Worm (Caenorhabditis elegans) whole organism, L4 larva: ENCODE measurements around the gene str-6.
"Not testable (repeated sequence)": the region's sequence is repeated elsewhere in the genome, so short reads cannot be mapped to it uniquely, and the experiment has no call there.

Experiments used
- F26F4.8 ChIP-seq: fragments of 200-800 bp; sonication (Bioruptor generic); conservative IDR thresholded peaks from 2 replicates; pipeline ENCODE4 v1.3.6; 2022; ENCODE audit warnings: missing genetic modification characterization, missing compliant biosample characterization
- F49E8.2 ChIP-seq: sonication (generic microtip); optimal IDR thresholded peaks from 2 replicates; lab custom pipeline; 2016; ENCODE audit warnings: missing compliant biosample characterization, mild to moderate bottlenecking, missing genetic modification characterization, borderline replicate concordance
- R02D3.7 ChIP-seq: fragments of 150-350 bp; sonication (generic microtip); optimal IDR thresholded peaks from 3 replicates; lab custom pipeline; 2014; ENCODE audit warnings: missing biosample characterization, missing genetic modification characterization
- Y75B8A.6 ChIP-seq: fragments of 200-800 bp; sonication (Bioruptor generic); IDR thresholded peaks from 2 replicates; pipeline ENCODE4 v1.3.6; 2022; ENCODE audit warnings: missing genetic modification reagents, missing genetic modification characterization, missing compliant biosample characterization
- ZK337.2 ChIP-seq: fragments of 200-800 bp; sonication (Bioruptor generic); IDR thresholded peaks from 2 replicates; pipeline ENCODE4 v1.3.6; 2022; ENCODE audit warnings: missing genetic modification reagents, missing genetic modification characterization, missing compliant biosample characterization
- aha-1 ChIP-seq: fragments of 150-350 bp; peaks from one replicate; lab custom pipeline; 2014; ENCODE audit warnings: missing biosample characterization, missing genetic modification characterization
- aly-2 ChIP-seq: sonication (generic microtip); optimal IDR thresholded peaks from 2 replicates; lab custom pipeline; 2018; ENCODE audit warnings: missing biosample characterization, missing genetic modification characterization
- ama-1 ChIP-seq: fragments of 150-350 bp; optimal IDR thresholded peaks from 2 replicates; lab custom pipeline; 2014; ENCODE audit warnings: inconsistent platforms, mixed read lengths
- ceh-82 ChIP-seq: sonication (generic microtip); optimal IDR thresholded peaks from 2 replicates; lab custom pipeline; 2017; ENCODE audit warnings: missing biosample characterization, missing genetic modification characterization
- ctbp-1 ChIP-seq: fragments of 200-800 bp; sonication (Bioruptor generic); IDR thresholded peaks from 2 replicates; pipeline ENCODE4 v1.3.6; 2022; ENCODE audit warnings: missing genetic modification reagents, missing genetic modification characterization, missing compliant biosample characterization
- dmd-9 ChIP-seq: fragments of 200-800 bp; sonication (Bioruptor generic); IDR thresholded peaks from 2 replicates; pipeline ENCODE4 v1.3.6; 2022; ENCODE audit warnings: missing genetic modification reagents, missing genetic modification characterization, missing compliant biosample characterization
- duxl-1 ChIP-seq: sonication (generic microtip); optimal IDR thresholded peaks from 2 replicates; lab custom pipeline; 2016; ENCODE audit warnings: mild to moderate bottlenecking, missing genetic modification characterization, moderate library complexity, missing compliant biosample characterization; ENCODE audit not compliant: poor library complexity
- fos-1 ChIP-seq: fragments of 150-350 bp; optimal IDR thresholded peaks from 2 replicates; lab custom pipeline; 2014; ENCODE audit warnings: missing biosample characterization, missing genetic modification characterization
- hmg-1.1 ChIP-seq: fragments of 200-800 bp; sonication (Bioruptor generic); IDR thresholded peaks from 2 replicates; pipeline ENCODE4 v1.3.6; 2022; ENCODE audit warnings: missing genetic modification reagents, missing genetic modification characterization, missing compliant biosample characterization
- lin-29 ChIP-seq: fragments of 200-800 bp; sonication (Bioruptor generic); IDR thresholded peaks from 2 replicates; pipeline ENCODE4 v1.3.6; 2022; ENCODE audit warnings: missing genetic modification reagents, missing genetic modification characterization, missing compliant biosample characterization
- lir-3 ChIP-seq: sonication (generic microtip); optimal IDR thresholded peaks from 2 replicates; lab custom pipeline; 2016; ENCODE audit warnings: mild to moderate bottlenecking, missing genetic modification characterization, missing compliant biosample characterization
- mdl-1 ChIP-seq, 2 experiments: fragments of 150-350 bp in 1 of 2; sonication (generic microtip) in 1 of 2; optimal IDR thresholded peaks; 2 replicates each; lab custom pipeline; 2014 to 2017; ENCODE audit warnings: missing biosample characterization in 2 of 2, missing genetic modification characterization in 2 of 2
- nhr-102 ChIP-seq: sonication (generic microtip); optimal IDR thresholded peaks from 2 replicates; lab custom pipeline; 2016; ENCODE audit warnings: mild to moderate bottlenecking, missing genetic modification characterization, moderate library complexity, missing compliant biosample characterization
- nhr-237 ChIP-seq: sonication (generic microtip); optimal IDR thresholded peaks from 2 replicates; lab custom pipeline; 2017; ENCODE audit warnings: missing biosample characterization, missing genetic modification characterization
- nhr-25 ChIP-seq: sonication (generic microtip); optimal IDR thresholded peaks from 2 replicates; lab custom pipeline; 2017; ENCODE audit warnings: missing genetic modification characterization, mild to moderate bottlenecking, missing compliant biosample characterization, antibody characterized with exemption, moderate library complexity, borderline replicate concordance; ENCODE audit not compliant: insufficient read depth
- pha-4 ChIP-seq, 2 experiments: fragments of 150-350 bp in 1 of 2; fragments of 200-800 bp in 1 of 2; sonication (Bioruptor generic) in 1 of 2; IDR thresholded peaks in 1 of 2; optimal IDR thresholded peaks in 1 of 2; 2 replicates each; pipeline versions ENCODE4 v1.3.6 to Lab custom; 2014 to 2022; ENCODE audit warnings: missing genetic modification characterization in 2 of 2, missing genetic modification reagents in 2 of 2, missing biosample characterization in 1 of 2, missing compliant biosample characterization in 1 of 2
- pqm-1 ChIP-seq: sonication (generic microtip); optimal IDR thresholded peaks from 2 replicates; lab custom pipeline; 2017; ENCODE audit warnings: missing biosample characterization, missing genetic modification characterization
- saeg-2 ChIP-seq: fragments of 200-800 bp; sonication (Bioruptor generic); IDR thresholded peaks from 2 replicates; pipeline ENCODE4 v1.3.6; 2022; ENCODE audit warnings: missing genetic modification reagents, missing genetic modification characterization, missing compliant biosample characterization
- sdz-12 ChIP-seq: fragments of 200-800 bp; sonication (Bioruptor generic); optimal IDR thresholded peaks from 2 replicates; lab custom pipeline; 2018; ENCODE audit warnings: mild to moderate bottlenecking, missing genetic modification characterization, missing compliant biosample characterization
- set-16 ChIP-seq: fragments of 200-800 bp; sonication (Bioruptor generic); IDR thresholded peaks from 2 replicates; pipeline ENCODE4 v1.3.6; 2022; ENCODE audit warnings: missing genetic modification reagents, missing genetic modification characterization, missing compliant biosample characterization
- spr-1 ChIP-seq: sonication (generic microtip); optimal IDR thresholded peaks from 2 replicates; lab custom pipeline; 2016; ENCODE audit warnings: mild to moderate bottlenecking, missing genetic modification characterization, missing compliant biosample characterization
- tag-97 ChIP-seq: fragments of 200-800 bp; sonication (Bioruptor generic); IDR thresholded peaks from 2 replicates; pipeline ENCODE4 v1.3.6; 2022; ENCODE audit warnings: missing genetic modification characterization, missing compliant biosample characterization
- tra-1 ChIP-seq: fragments of 200-800 bp; sonication (Bioruptor generic); IDR thresholded peaks from 2 replicates; pipeline ENCODE4 v1.3.6; 2022; ENCODE audit warnings: missing genetic modification reagents, missing genetic modification characterization, missing compliant biosample characterization
- vab-7 ChIP-seq: fragments of 200-800 bp; sonication (Bioruptor generic); IDR thresholded peaks from 2 replicates; pipeline ENCODE4 v1.3.6; 2022; ENCODE audit warnings: missing genetic modification reagents, missing genetic modification characterization, missing compliant biosample characterization
- zip-2 ChIP-seq: fragments of 150-350 bp; optimal IDR thresholded peaks from 2 replicates; lab custom pipeline; 2014; ENCODE audit warnings: missing biosample characterization, missing genetic modification characterization

str-6 gene

ce11 chrV:15758449-15758848 lies 8.4 kb upstream of the str-6 start, which contains the start of gene str-9:
Gene str-9 (plus strand): TSS chrV:15758749.
- no peak for TF ChIP-seq zip-2 (tag; lab: Kevin White, UChicago)

ce11 chrV:15757645-15758044 lies 7.6 kb upstream of the str-6 start:
- TF ChIP-seq nhr-102 (tag; lab: Kevin White, UChicago) = no peak
- no peak for TF ChIP-seq mdl-1 (tag; optimal IDR thresholded peaks at IDR 0.05; lab: Kevin White, UChicago)
- no peak for TF ChIP-seq Y75B8A.6 (GFP tag; lab: Robert Waterston, UW)
- TF ChIP-seq ceh-82 (tag; lab: Kevin White, UChicago) = no peak
- TF ChIP-seq tra-1 (GFP tag; lab: Robert Waterston, UW) = no peak
- TF ChIP-seq aha-1 (tag; lab: Kevin White, UChicago) = peak; percentile 92

- not testable (repeated sequence) for TF ChIP-seq sdz-12 (GFP tag; lab: Kevin White, UChicago); nhr-25 (tag; lab: Kevin White, UChicago); set-16 (GFP tag; lab: Robert Waterston, UW)
These were observed 4.7 kb upstream of the str-6 start, which contains the start of gene str-8 for ce11 chrV:15754731-15755130. Gene str-8 (plus strand): TSS chrV:15755031.

- not testable (repeated sequence) for TF ChIP-seq sdz-12 (GFP tag; lab: Kevin White, UChicago); saeg-2 (GFP tag; lab: Robert Waterston, UW); lin-29
These were observed 2.9 kb upstream of the str-6 start, which contains the start of gene str-5 for ce11 chrV:15752941-15753340. Gene str-5 (plus strand): TSS chrV:15753241.

- no peak for TF ChIP-seq F26F4.8 (GFP tag; lab: Robert Waterston, UW)
These were observed 2.0 kb upstream of the str-6 start, which contains the start of gene str-43 for ce11 chrV:15752049-15752448. Gene str-43 (minus strand): TSS chrV:15752149.

- not testable (repeated sequence) for TF ChIP-seq ceh-82 (tag; lab: Kevin White, UChicago); dmd-9 (GFP tag; lab: Robert Waterston, UW); spr-1
- TF ChIP-seq, all 104 proteins: peak for 0; not testable (repeated sequence) for 104
These were observed 1.7 kb downstream of the str-6 start, which contains the start of gene T23D5.8 for ce11 chrV:15748343-15748742. Gene T23D5.8 (minus strand): TSS chrV:15748443.

ce11 chrV:15744366-15744765 lies 5.7 kb downstream of the str-6 start, which contains the start of gene str-19:
Gene str-19 (minus strand): TSS chrV:15744466.
- TF ChIP-seq hmg-1.1 (GFP tag; lab: Robert Waterston, UW); ctbp-1 (GFP tag; lab: Robert Waterston, UW); pha-4 (GFP tag; IDR thresholded peaks at IDR 0.05; lab: Robert Waterston, UW); pha-4 (tag; optimal IDR thresholded peaks at IDR 0.05; lab: Kevin White, UChicago): not testable (repeated sequence)

ce11 chrV:15741851-15742250 lies 8.2 kb downstream of the str-6 start, which contains the start of gene str-18:
Gene str-18 (minus strand): TSS chrV:15741951.
- no peak for TF ChIP-seq ZK337.2 (GFP tag; lab: Robert Waterston, UW)
- TF ChIP-seq fos-1 (tag; lab: Kevin White, UChicago) = no peak
- TF ChIP-seq aly-2 (tag; lab: Kevin White, UChicago) = no peak
- no peak for TF ChIP-seq vab-7 (GFP tag; lab: Robert Waterston, UW)
- TF ChIP-seq mdl-1 (tag; optimal IDR thresholded peaks at IDR 0.05; lab: Kevin White, UChicago) = no peak
- TF ChIP-seq tag-97 (GFP tag; lab: Robert Waterston, UW) = no peak
- no peak for TF ChIP-seq nhr-237 (tag; lab: Kevin White, UChicago)
- no peak for TF ChIP-seq R02D3.7 (tag; lab: Kevin White, UChicago)
- no peak for TF ChIP-seq lir-3 (tag; lab: Kevin White, UChicago)
- no peak for TF ChIP-seq ama-1
- no peak for TF ChIP-seq F49E8.2 (tag; lab: Kevin White, UChicago)
- no peak for TF ChIP-seq duxl-1
- TF ChIP-seq nhr-25 (tag; lab: Kevin White, UChicago) = no peak
- TF ChIP-seq pqm-1 (tag; lab: Kevin White, UChicago) = no peak
